Fruit fly (Drosophila melanogaster) whole organism, embryonic: ENCODE results near the gene CG7135.

Experiments used
- CG1024 ChIP-seq: fragments of 200-800 bp; sonication (Bioruptor generic); IDR thresholded peaks from 2 replicates; pipeline ENCODE4 v1.3.6; 2022; ENCODE audit warnings: missing biosample characterization, missing genetic modification characterization
- CG10366 ChIP-seq: fragments of 200-800 bp; sonication (Bioruptor generic); IDR thresholded peaks from 2 replicates; pipeline ENCODE4 v1.3.6; 2022; ENCODE audit warnings: missing biosample characterization, missing genetic modification characterization
- CG12104 ChIP-seq: fragments of 200-800 bp; sonication (Bioruptor generic); optimal IDR thresholded peaks from 3 replicates; lab custom pipeline; 2016; ENCODE audit warnings: missing biosample characterization, missing genetic modification characterization
- CG12769 ChIP-seq: fragments of 200-800 bp; sonication (Bioruptor generic); optimal IDR thresholded peaks from 2 replicates; lab custom pipeline; 2019; ENCODE audit warnings: missing biosample characterization, mild to moderate bottlenecking, missing genetic modification characterization, moderate library complexity
- CG15269 ChIP-seq: fragments of 200-800 bp; sonication (Bioruptor generic); optimal IDR thresholded peaks from 2 replicates; lab custom pipeline; 2018; ENCODE audit warnings: missing biosample characterization, mild to moderate bottlenecking, missing genetic modification characterization, moderate library complexity
- CG15601 ChIP-seq: fragments of 200-800 bp; sonication (Bioruptor generic); optimal IDR thresholded peaks from 3 replicates; lab custom pipeline; 2019; ENCODE audit warnings: missing biosample characterization, mild to moderate bottlenecking, missing genetic modification characterization, moderate library complexity
- CG17328 ChIP-seq: fragments of 200-800 bp; sonication (Bioruptor generic); IDR thresholded peaks from 2 replicates; pipeline ENCODE4 v1.3.6; 2022; ENCODE audit warnings: missing biosample characterization, missing genetic modification characterization
- CG17568 ChIP-seq: fragments of 200-800 bp; sonication (Bioruptor generic); optimal IDR thresholded peaks from 2 replicates; lab custom pipeline; 2018; ENCODE audit warnings: missing biosample characterization, mild to moderate bottlenecking, missing genetic modification characterization, moderate library complexity
- CG1832 ChIP-seq: fragments of 200-800 bp; sonication (Bioruptor generic); optimal IDR thresholded peaks from 2 replicates; lab custom pipeline; 2017; ENCODE audit warnings: missing biosample characterization, mild to moderate bottlenecking, missing genetic modification characterization, inconsistent platforms
- CG2712 ChIP-seq: fragments of 200-800 bp; optimal IDR thresholded peaks from 3 replicates; lab custom pipeline; 2019; ENCODE audit warnings: missing biosample characterization, mild to moderate bottlenecking, missing genetic modification characterization, moderate library complexity
- CG2875 ChIP-seq: fragments of 200-800 bp; sonication (Bioruptor generic); optimal IDR thresholded peaks from 2 replicates; lab custom pipeline; 2017; ENCODE audit warnings: missing biosample characterization, mild to moderate bottlenecking, missing genetic modification characterization, missing genetic modification reagents
- CG2889 ChIP-seq: fragments of 200-800 bp; sonication (Bioruptor generic); IDR thresholded peaks from 3 replicates; pipeline ENCODE4 v1.3.6; 2022; ENCODE audit warnings: missing biosample characterization, missing genetic modification characterization
- CG31441 ChIP-seq: fragments of 200-800 bp; sonication (Bioruptor generic); IDR thresholded peaks from 2 replicates; pipeline ENCODE4 v1.3.6; 2022; ENCODE audit warnings: missing biosample characterization, missing genetic modification characterization
- CG34376 ChIP-seq: fragments of 200-800 bp; sonication (Bioruptor generic); optimal IDR thresholded peaks from 2 replicates; lab custom pipeline; 2018; ENCODE audit warnings: missing biosample characterization, mild to moderate bottlenecking, missing genetic modification characterization
- CG3726 ChIP-seq: fragments of 200-800 bp; sonication (Bioruptor generic); IDR thresholded peaks from 3 replicates; pipeline ENCODE4, ENCODE4 v1.3.6; 2022; ENCODE audit warnings: missing biosample characterization, missing genetic modification characterization
- CG42726 ChIP-seq: fragments of 200-800 bp; sonication (Bioruptor generic); IDR thresholded peaks from 2 replicates; pipeline ENCODE4 v1.3.6; 2022; ENCODE audit warnings: missing biosample characterization, missing genetic modification characterization; ENCODE audit not compliant: partially characterized antibody
- CG6272 ChIP-seq: fragments of 200-800 bp; sonication (Bioruptor generic); IDR thresholded peaks from 2 replicates; pipeline ENCODE4 v1.3.6; 2022; ENCODE audit warnings: missing biosample characterization, missing genetic modification characterization
- CG6791 ChIP-seq: fragments of 200-800 bp; sonication (Bioruptor generic); IDR thresholded peaks from 3 replicates; pipeline ENCODE4 v1.3.6; 2022; ENCODE audit warnings: missing biosample characterization, missing genetic modification characterization; ENCODE audit not compliant: partially characterized antibody
- CG7745 ChIP-seq: fragments of 200-800 bp; sonication (Bioruptor generic); optimal IDR thresholded peaks from 2 replicates; lab custom pipeline; 2018; ENCODE audit warnings: missing biosample characterization, mild to moderate bottlenecking, missing genetic modification characterization, moderate library complexity
- CG8388 ChIP-seq: fragments of 200-800 bp; sonication (Bioruptor generic); optimal IDR thresholded peaks from 2 replicates; lab custom pipeline; 2019; ENCODE audit warnings: missing biosample characterization, mild to moderate bottlenecking, missing genetic modification characterization, moderate library complexity
- CG9876 ChIP-seq: fragments of 200-800 bp; sonication (Bioruptor generic); optimal IDR thresholded peaks from 2 replicates; lab custom pipeline; 2016; ENCODE audit warnings: missing biosample characterization, missing genetic modification characterization
- CG9932 ChIP-seq: fragments of 200-800 bp; sonication (Bioruptor generic); IDR thresholded peaks from 2 replicates; pipeline ENCODE4 v1.3.6; 2022; ENCODE audit warnings: missing biosample characterization, missing genetic modification characterization
- CkIIα-i1 ChIP-seq: fragments of 200-800 bp; sonication (Bioruptor generic); IDR thresholded peaks from 2 replicates; pipeline ENCODE4 v1.3.6; 2022; ENCODE audit warnings: missing biosample characterization, missing genetic modification characterization
- D19A ChIP-seq: fragments of 200-800 bp; optimal IDR thresholded peaks from 3 replicates; lab custom pipeline; 2019; ENCODE audit warnings: missing biosample characterization, mild to moderate bottlenecking, missing genetic modification characterization, moderate library complexity
- Dip3 ChIP-seq: fragments of 200-800 bp; sonication (Bioruptor generic); optimal IDR thresholded peaks from 3 replicates; lab custom pipeline; 2016; ENCODE audit warnings: missing biosample characterization, missing genetic modification characterization
- Dll ChIP-seq: fragments of 200-800 bp; sonication (Bioruptor generic); IDR thresholded peaks from 4 replicates; pipeline ENCODE4 v1.3.6; 2022; ENCODE audit warnings: missing biosample characterization, missing genetic modification characterization; ENCODE audit not compliant: partially characterized antibody
- Gug ChIP-seq: fragments of 200-800 bp; sonication (Bioruptor generic); IDR thresholded peaks from 4 replicates; pipeline ENCODE4 v1.3.6; 2022; ENCODE audit warnings: missing biosample characterization, missing genetic modification characterization
- Hmr ChIP-seq: fragments of 200-800 bp; sonication (Bioruptor generic); optimal IDR thresholded peaks from 3 replicates; lab custom pipeline; 2017; ENCODE audit warnings: mild to moderate bottlenecking, missing biosample characterization, missing genetic modification reagents, missing genetic modification characterization
- Hr78 ChIP-seq, 2 experiments: fragments of 200-800 bp in 1 of 2; fragments of >200 bp in 1 of 2; sonication (Bioruptor generic) in 1 of 2; optimal IDR thresholded peaks; 2 replicates each; lab custom pipeline; 2017 to 2019; ENCODE audit warnings: missing biosample characterization in 2 of 2, missing genetic modification characterization in 2 of 2, mild to moderate bottlenecking in 1 of 2, moderate library complexity in 1 of 2
- Med ChIP-seq: fragments of 200-800 bp; sonication (Bioruptor generic); peaks from one replicate; lab custom pipeline; 2016; ENCODE audit warnings: missing biosample characterization, missing genetic modification characterization, mild to moderate bottlenecking, inconsistent platforms, moderate library complexity
- Meics ChIP-seq: fragments of 200-800 bp; sonication (Bioruptor generic); optimal IDR thresholded peaks from 2 replicates; lab custom pipeline; 2017; ENCODE audit warnings: missing biosample characterization, mild to moderate bottlenecking, missing genetic modification characterization
- Nf-YA ChIP-seq: fragments of 200-800 bp; sonication (Bioruptor generic); IDR thresholded peaks from 2 replicates; pipeline ENCODE4 v1.3.6; 2022; ENCODE audit warnings: missing biosample characterization, missing genetic modification characterization
- PHDP ChIP-seq: fragments of 200-800 bp; sonication (Bioruptor generic); optimal IDR thresholded peaks from 3 replicates; lab custom pipeline; 2018; ENCODE audit warnings: missing biosample characterization, mild to moderate bottlenecking, missing genetic modification characterization, moderate library complexity
- YL-1 ChIP-seq: fragments of 200-800 bp; sonication (Bioruptor generic); optimal IDR thresholded peaks from 3 replicates; lab custom pipeline; 2017; ENCODE audit warnings: missing biosample characterization, mild to moderate bottlenecking, missing genetic modification characterization
- abd-A ChIP-seq: fragments of 200-800 bp; sonication (Bioruptor generic); optimal IDR thresholded peaks from 3 replicates; lab custom pipeline; 2019; ENCODE audit warnings: missing biosample characterization, mild to moderate bottlenecking, missing genetic modification characterization, moderate library complexity
- cg ChIP-seq: fragments of 200-800 bp; sonication (Bioruptor generic); optimal IDR thresholded peaks from 3 replicates; lab custom pipeline; 2019; ENCODE audit warnings: missing biosample characterization, mild to moderate bottlenecking, missing genetic modification characterization, moderate library complexity
- corto ChIP-seq: fragments of 200-800 bp; sonication (Bioruptor generic); optimal IDR thresholded peaks from 2 replicates; lab custom pipeline; 2016; ENCODE audit warnings: missing biosample characterization, mild to moderate bottlenecking, missing genetic modification characterization, moderate library complexity
- cwo ChIP-seq: fragments of 200-800 bp; sonication (Bioruptor generic); optimal IDR thresholded peaks from 3 replicates; lab custom pipeline; 2017; ENCODE audit warnings: missing biosample characterization, missing genetic modification characterization, mild to moderate bottlenecking, moderate library complexity, missing genetic modification reagents
- emc ChIP-seq: fragments of 200-800 bp; sonication (Bioruptor generic); optimal IDR thresholded peaks from 2 replicates; lab custom pipeline; 2016; ENCODE audit warnings: missing biosample characterization, missing genetic modification characterization
- ems ChIP-seq: fragments of 200-800 bp; sonication (Bioruptor generic); optimal IDR thresholded peaks from 3 replicates; lab custom pipeline; 2016; ENCODE audit warnings: missing biosample characterization, missing genetic modification characterization
- gem ChIP-seq: fragments of 200-800 bp; sonication (Bioruptor generic); optimal IDR thresholded peaks from 2 replicates; lab custom pipeline; 2019; ENCODE audit warnings: missing biosample characterization, mild to moderate bottlenecking, missing genetic modification characterization, moderate library complexity
- grn ChIP-seq: fragments of 200-800 bp; sonication (Bioruptor generic); optimal IDR thresholded peaks from 3 replicates; lab custom pipeline; 2017; ENCODE audit warnings: missing biosample characterization, missing genetic modification characterization
- gro ChIP-seq: fragments of 200-800 bp; sonication (Bioruptor generic); optimal IDR thresholded peaks from 2 replicates; lab custom pipeline; 2016; ENCODE audit warnings: missing biosample characterization, missing genetic modification characterization
- ken ChIP-seq: fragments of 200-800 bp; sonication (Bioruptor generic); IDR thresholded peaks from 3 replicates; pipeline ENCODE4 v1.3.6; 2022; ENCODE audit warnings: missing biosample characterization, missing genetic modification characterization
- mam ChIP-seq: fragments of 200-800 bp; sonication (Bioruptor generic); optimal IDR thresholded peaks from 3 replicates; lab custom pipeline; 2016; ENCODE audit warnings: missing biosample characterization, missing genetic modification characterization
- p53 ChIP-seq: fragments of 200-800 bp; sonication (Bioruptor generic); optimal IDR thresholded peaks from 2 replicates; lab custom pipeline; 2016; ENCODE audit warnings: missing biosample characterization, missing genetic modification characterization
- rib ChIP-seq: fragments of 200-800 bp; sonication (Bioruptor generic); IDR thresholded peaks from 2 replicates; pipeline ENCODE4 v1.3.6; 2022; ENCODE audit warnings: missing biosample characterization, missing genetic modification characterization
- sd ChIP-seq: fragments of 200-800 bp; sonication (Bioruptor generic); optimal IDR thresholded peaks from 3 replicates; lab custom pipeline; 2018; ENCODE audit warnings: missing biosample characterization, mild to moderate bottlenecking, missing genetic modification characterization, moderate library complexity
- sim ChIP-seq: fragments of 200-800 bp; sonication (Bioruptor generic); IDR thresholded peaks from 2 replicates; pipeline ENCODE4 v1.3.6; 2022; ENCODE audit warnings: missing biosample characterization, missing genetic modification characterization
- sug ChIP-seq: fragments of 200-800 bp; optimal IDR thresholded peaks from 2 replicates; lab custom pipeline; 2019; ENCODE audit warnings: missing biosample characterization, mild to moderate bottlenecking, missing genetic modification characterization, moderate library complexity
- tll ChIP-seq, 2 experiments: fragments of 200-800 bp in 1 of 2; fragments of >200 bp in 1 of 2; sonication (Bioruptor generic) in 1 of 2; optimal IDR thresholded peaks; 2 replicates each; lab custom pipeline; 2017 to 2019; ENCODE audit warnings: missing biosample characterization in 2 of 2, missing genetic modification characterization in 2 of 2, mild to moderate bottlenecking in 1 of 2, moderate library complexity in 1 of 2

The CG7135 gene

dm6 chrX:18058108-18058507, 45.3 kb upstream of the CG7135 start (continued):
- TF ChIP-seq CG8388 (GFP tag; lab: Kevin White, UChicago) (no peak), CG17328 (GFP tag; lab: Robert Waterston, UW) (no peak), Hr78 (GFP tag; optimal IDR thresholded peaks at IDR 0.05; lab: Kevin White, UChicago) (no peak), p53 (GFP tag; lab: Kevin White, UChicago) (no peak), Gug (no peak), CkIIα-i1 (GFP tag; lab: Robert Waterston, UW) (no peak), CG15601 (no peak), sug (tag; lab: Kevin White, UChicago) (no peak), tll (GFP tag; optimal IDR thresholded peaks at IDR 0.05; lab: Kevin White, UChicago) (no peak), cwo (peak; percentile 15), CG2712 (tag; lab: Kevin White, UChicago) (peak; percentile 8), Med (GFP tag; lab: Kevin White, UChicago) (no peak), CG12104 (no peak), grn (GFP tag; lab: Kevin White, UChicago) (no peak), mam (no peak), CG17568 (no peak), abd-A (tag; lab: Kevin White, UChicago) (no peak), CG10366 (GFP tag; lab: Robert Waterston, UW) (no peak), CG6272 (GFP tag; lab: Robert Waterston, UW) (no peak), CG2889 (no peak), gem (tag; lab: Kevin White, UChicago) (peak; percentile 32), CG34376 (no peak), CG9876 (GFP tag; lab: Kevin White, UChicago) (no peak), sim (GFP tag; lab: Robert Waterston, UW) (no peak), Dll (no peak), CG1832 (GFP tag; lab: Kevin White, UChicago) (no peak), CG42726 (GFP tag; lab: Robert Waterston, UW) (no peak), ken (GFP tag; lab: Robert Waterston, UW) (no peak), D19A (tag; lab: Kevin White, UChicago) (no peak), CG3726 (GFP tag; lab: Robert Waterston, UW) (no peak), emc (GFP tag; lab: Kevin White, UChicago) (no peak), CG7745 (tag; lab: Kevin White, UChicago) (no peak), corto (GFP tag; lab: Kevin White, UChicago) (no peak), YL-1 (GFP tag; lab: Kevin White, UChicago) (no peak), CG31441 (GFP tag; lab: Robert Waterston, UW) (0 out of 2 replicates have a peak, but pooled peaks have one; percentile 16), gro (GFP tag; lab: Kevin White, UChicago) (no peak), CG15269 (tag; lab: Kevin White, UChicago) (no peak), ems (GFP tag; lab: Kevin White, UChicago) (no peak), sd (no peak), Nf-YA (no peak), CG2875 (GFP tag; lab: Kevin White, UChicago) (no peak), Hmr (peak; percentile 22), cg (GFP tag; lab: Kevin White, UChicago) (no peak), rib (GFP tag; lab: Robert Waterston, UW) (no peak), CG9932 (GFP tag; lab: Robert Waterston, UW) (no peak), Dip3 (GFP tag; lab: Kevin White, UChicago) (no peak), PHDP (tag; lab: Kevin White, UChicago) (no peak), Meics (peak; percentile 31), CG6791 (GFP tag; lab: Robert Waterston, UW) (no peak), CG1024 (no peak), CG12769 (no peak)
